Worm (Caenorhabditis elegans) whole organism, young adult: Measurements from ENCODE around the gene C53A3.4.
"Not testable (repeated sequence)": the region's sequence is repeated elsewhere in the genome, so short reads cannot be mapped to it uniquely, and the experiment has no call there.

ENCODE experiments used
- B0019.2 ChIP-seq: fragments of 200-800 bp; sonication (Bioruptor generic); conservative IDR thresholded peaks from 2 replicates; pipeline ENCODE4 v1.3.6; 2022; ENCODE audit warnings: missing genetic modification reagents, missing genetic modification characterization, missing compliant biosample characterization
- C06A6.2 ChIP-seq: fragments of 200-800 bp; sonication (Bioruptor generic); conservative IDR thresholded peaks from 2 replicates; pipeline ENCODE4 v1.3.6; 2022; ENCODE audit warnings: missing genetic modification characterization, missing compliant biosample characterization
- C17E4.6 ChIP-seq: fragments of 200-800 bp; sonication (Bioruptor generic); IDR thresholded peaks from 2 replicates; pipeline ENCODE4 v1.3.6; 2022; ENCODE audit warnings: missing genetic modification reagents, missing genetic modification characterization, missing compliant biosample characterization
- D2030.7 ChIP-seq: fragments of 200-800 bp; sonication (Bioruptor generic); IDR thresholded peaks from 2 replicates; pipeline ENCODE4 v1.3.6; 2022; ENCODE audit warnings: missing genetic modification reagents, missing genetic modification characterization, missing compliant biosample characterization
- F33H1.4 ChIP-seq: fragments of 200-800 bp; sonication (Bioruptor generic); IDR thresholded peaks from 2 replicates; pipeline ENCODE4 v1.3.6; 2022; ENCODE audit warnings: missing genetic modification reagents, missing genetic modification characterization, missing compliant biosample characterization
- F39B2.1 ChIP-seq: fragments of 200-800 bp; sonication (Bioruptor generic); IDR thresholded peaks from 2 replicates; pipeline ENCODE4 v1.3.6; 2022; ENCODE audit warnings: missing genetic modification reagents, missing genetic modification characterization, missing compliant biosample characterization
- F49E8.2 ChIP-seq: sonication (generic microtip); optimal IDR thresholded peaks from 3 replicates; lab custom pipeline; 2017; ENCODE audit warnings: missing genetic modification characterization, mild to moderate bottlenecking, missing compliant biosample characterization, antibody characterized with exemption, moderate library complexity; ENCODE audit not compliant: insufficient read depth
- F57C9.4 ChIP-seq: sonication (generic microtip); optimal IDR thresholded peaks from 2 replicates; lab custom pipeline; 2017; ENCODE audit warnings: mild to moderate bottlenecking, missing genetic modification characterization, missing compliant biosample characterization
- K11D2.4 ChIP-seq: fragments of 200-800 bp; sonication (Bioruptor generic); IDR thresholded peaks from 2 replicates; pipeline ENCODE4 v1.3.6; 2022; ENCODE audit warnings: missing genetic modification reagents, missing genetic modification characterization, missing compliant biosample characterization
- Y53G8AR.9 ChIP-seq: fragments of 200-800 bp; sonication (Bioruptor generic); conservative IDR thresholded peaks from 2 replicates; pipeline ENCODE4 v1.3.6; 2022; ENCODE audit warnings: missing genetic modification reagents, missing genetic modification characterization, missing compliant biosample characterization
- Y67H2A.10 ChIP-seq: fragments of 200-800 bp; sonication (Bioruptor generic); conservative IDR thresholded peaks from 2 replicates; pipeline ENCODE4 v1.3.6; 2022; ENCODE audit warnings: missing genetic modification reagents, missing genetic modification characterization, missing compliant biosample characterization
- Y95B8A.8 ChIP-seq: fragments of 200-800 bp; sonication (Bioruptor generic); IDR thresholded peaks from 2 replicates; pipeline ENCODE4 v1.3.6; 2022; ENCODE audit warnings: missing genetic modification reagents, missing genetic modification characterization, missing compliant biosample characterization
- ZK185.1 ChIP-seq: sonication (generic microtip); optimal IDR thresholded peaks from 2 replicates; lab custom pipeline; 2016; ENCODE audit warnings: mild to moderate bottlenecking, missing genetic modification characterization, missing compliant biosample characterization; ENCODE audit not compliant: poor library complexity, severe bottlenecking
- aptf-2 ChIP-seq: fragments of 200-800 bp; sonication (Bioruptor generic); conservative IDR thresholded peaks from 2 replicates; pipeline ENCODE4 v1.3.6; 2022; ENCODE audit warnings: missing genetic modification reagents, missing genetic modification characterization, missing compliant biosample characterization
- attf-3 ChIP-seq: fragments of 200-800 bp; sonication (Bioruptor generic); conservative IDR thresholded peaks from 2 replicates; pipeline ENCODE4 v1.3.6; 2022; ENCODE audit warnings: missing genetic modification reagents, missing genetic modification characterization, missing compliant biosample characterization
- attf-5 ChIP-seq: fragments of 200-800 bp; sonication (Bioruptor generic); optimal IDR thresholded peaks from 2 replicates; lab custom pipeline; 2018; ENCODE audit warnings: mild to moderate bottlenecking, missing genetic modification characterization, missing compliant biosample characterization
- attf-6 ChIP-seq: fragments of 200-800 bp; sonication (Bioruptor generic); IDR thresholded peaks from 2 replicates; pipeline ENCODE4 v1.3.6; 2022; ENCODE audit warnings: missing genetic modification reagents, missing genetic modification characterization, missing compliant biosample characterization
- cebp-1 ChIP-seq, 2 experiments: fragments of 200-800 bp in 1 of 2; sonication (Bioruptor generic) in 1 of 2; sonication (generic microtip) in 1 of 2; IDR thresholded peaks in 1 of 2; optimal IDR thresholded peaks in 1 of 2; 2 replicates each; pipeline versions ENCODE4 v1.3.6 to Lab custom; 2017 to 2022; ENCODE audit warnings: missing compliant biosample characterization in 2 of 2, missing genetic modification characterization in 2 of 2, mild to moderate bottlenecking in 1 of 2, missing genetic modification reagents in 1 of 2, moderate library complexity in 1 of 2
- ceh-100 ChIP-seq: fragments of 200-800 bp; sonication (Bioruptor generic); IDR thresholded peaks from 2 replicates; pipeline ENCODE4 v1.3.6; 2022; ENCODE audit warnings: missing genetic modification reagents, missing genetic modification characterization, missing compliant biosample characterization
- ceh-40 ChIP-seq: fragments of 200-800 bp; sonication (Bioruptor generic); IDR thresholded peaks from 2 replicates; pipeline ENCODE4 v1.3.6; 2022; ENCODE audit warnings: missing genetic modification characterization, missing compliant biosample characterization
- ceh-91 ChIP-seq: fragments of 200-800 bp; sonication (Bioruptor generic); IDR thresholded peaks from 2 replicates; pipeline ENCODE4 v1.3.6; 2022; ENCODE audit warnings: missing genetic modification reagents, missing genetic modification characterization, missing compliant biosample characterization
- dox-1 ChIP-seq: fragments of 200-800 bp; sonication (Bioruptor generic); IDR thresholded peaks from 2 replicates; pipeline ENCODE4 v1.3.6; 2022; ENCODE audit warnings: missing genetic modification reagents, missing genetic modification characterization, missing compliant biosample characterization
- egl-18 ChIP-seq: fragments of 200-800 bp; sonication (Bioruptor generic); IDR thresholded peaks from 2 replicates; pipeline ENCODE4 v1.3.6; 2022; ENCODE audit warnings: missing genetic modification reagents, missing genetic modification characterization, missing compliant biosample characterization
- egl-44 ChIP-seq: fragments of 200-800 bp; sonication (Bioruptor generic); IDR thresholded peaks from 2 replicates; pipeline ENCODE4 v1.3.6; 2022; ENCODE audit warnings: missing genetic modification reagents, missing genetic modification characterization, missing compliant biosample characterization
- egrh-3 ChIP-seq: fragments of 200-800 bp; sonication (Bioruptor generic); IDR thresholded peaks from 2 replicates; pipeline ENCODE4 v1.3.6; 2022; ENCODE audit warnings: missing genetic modification reagents, missing genetic modification characterization, missing compliant biosample characterization
- ekl-4 ChIP-seq: fragments of 200-800 bp; sonication (Bioruptor generic); IDR thresholded peaks from 2 replicates; pipeline ENCODE4 v1.3.6; 2022; ENCODE audit warnings: missing genetic modification reagents, missing genetic modification characterization, missing compliant biosample characterization
- hmg-1.2 ChIP-seq: fragments of 200-800 bp; sonication (Bioruptor generic); IDR thresholded peaks from 2 replicates; pipeline ENCODE4 v1.3.6; 2022; ENCODE audit warnings: missing genetic modification reagents, missing genetic modification characterization, missing compliant biosample characterization
- lin-26 ChIP-seq: fragments of 200-800 bp; sonication (Bioruptor generic); IDR thresholded peaks from 2 replicates; pipeline ENCODE4 v1.3.6; 2022; ENCODE audit warnings: missing genetic modification reagents, missing genetic modification characterization, missing compliant biosample characterization
- lin-40 ChIP-seq: sonication (generic microtip); optimal IDR thresholded peaks from 2 replicates; lab custom pipeline; 2016; ENCODE audit warnings: missing genetic modification characterization, mild to moderate bottlenecking, missing compliant biosample characterization, missing genotype, missing genetic modification reagents
- madf-6 ChIP-seq: fragments of 200-800 bp; sonication (Bioruptor generic); IDR thresholded peaks from 2 replicates; pipeline ENCODE4 v1.3.6; 2022; ENCODE audit warnings: missing genetic modification reagents, missing genetic modification characterization, missing compliant biosample characterization
- mcd-1 ChIP-seq: fragments of 200-800 bp; sonication (Bioruptor generic); IDR thresholded peaks from 2 replicates; pipeline ENCODE4 v1.3.6; 2022; ENCODE audit warnings: missing genetic modification reagents, missing genetic modification characterization, missing compliant biosample characterization
- nfyb-1 ChIP-seq: fragments of 200-800 bp; sonication (Bioruptor generic); IDR thresholded peaks from 2 replicates; pipeline ENCODE4 v1.3.6; 2022; ENCODE audit warnings: missing genetic modification reagents, missing genetic modification characterization, missing compliant biosample characterization
- nhr-80 ChIP-seq: sonication (generic microtip); optimal IDR thresholded peaks from 2 replicates; lab custom pipeline; 2016; ENCODE audit warnings: missing genetic modification characterization, missing compliant biosample characterization
- pbrm-1 ChIP-seq: fragments of 200-800 bp; sonication (Bioruptor generic); IDR thresholded peaks from 2 replicates; pipeline ENCODE4 v1.3.6; 2022; ENCODE audit warnings: missing genetic modification reagents, missing genetic modification characterization, missing compliant biosample characterization
- rcor-1 ChIP-seq: fragments of 200-800 bp; sonication (Bioruptor generic); IDR thresholded peaks from 2 replicates; pipeline ENCODE4 v1.3.6; 2022; ENCODE audit warnings: missing genetic modification reagents, missing genetic modification characterization, missing compliant biosample characterization
- sea-2 ChIP-seq: fragments of 200-800 bp; sonication (Bioruptor generic); IDR thresholded peaks from 2 replicates; pipeline ENCODE4 v1.3.6; 2022; ENCODE audit warnings: missing genetic modification characterization, missing compliant biosample characterization
- snpc-3.4 ChIP-seq: sonication (generic microtip); optimal IDR thresholded peaks from 2 replicates; lab custom pipeline; 2017; ENCODE audit warnings: missing genetic modification characterization, mild to moderate bottlenecking, missing compliant biosample characterization, antibody characterized with exemption, moderate library complexity, missing genotype, missing genetic modification reagents
- tbp1 ChIP-seq: fragments of 200-800 bp; sonication (Bioruptor generic); optimal IDR thresholded peaks from 2 replicates; lab custom pipeline; 2018; ENCODE audit warnings: mild to moderate bottlenecking, missing genetic modification characterization, missing compliant biosample characterization
- ztf-18 ChIP-seq: sonication (generic microtip); optimal IDR thresholded peaks from 2 replicates; lab custom pipeline; 2016; ENCODE audit warnings: missing genotype, mild to moderate bottlenecking, missing genetic modification characterization, missing compliant biosample characterization
- ztf-25 ChIP-seq: fragments of 200-800 bp; sonication (Bioruptor generic); IDR thresholded peaks from 2 replicates; pipeline ENCODE4 v1.3.6; 2022; ENCODE audit warnings: missing genetic modification reagents, missing genetic modification characterization, missing compliant biosample characterization
- ztf-28 ChIP-seq: fragments of 200-800 bp; sonication (Bioruptor generic); IDR thresholded peaks from 2 replicates; pipeline ENCODE4 v1.3.6; 2022; ENCODE audit warnings: missing genetic modification reagents, missing genetic modification characterization, missing compliant biosample characterization
- ztf-6 ChIP-seq: fragments of 200-800 bp; sonication (Bioruptor generic); IDR thresholded peaks from 2 replicates; pipeline ENCODE4 v1.3.6; 2022; ENCODE audit warnings: missing genetic modification reagents, missing genetic modification characterization, missing compliant biosample characterization

Gene C53A3.4

DNA sequence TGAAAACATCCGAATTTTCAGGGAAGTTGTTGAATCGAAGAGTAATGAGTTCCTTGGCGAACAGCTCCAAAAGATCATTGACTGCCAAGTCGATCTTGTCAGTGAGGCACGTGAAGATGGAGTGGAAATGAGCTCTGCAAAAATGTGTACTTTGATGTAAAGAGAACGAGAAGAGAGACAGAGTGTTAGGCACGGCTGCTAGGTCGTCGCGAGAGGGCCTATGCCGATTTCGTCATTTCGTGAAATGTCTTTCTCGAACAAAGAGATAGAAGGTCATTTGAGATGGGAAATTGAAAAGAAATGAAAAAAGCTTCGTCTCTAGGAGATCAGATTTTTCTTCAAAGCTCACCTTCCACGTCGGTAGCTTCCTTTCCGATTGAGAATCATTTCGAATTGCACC is 21.3 kb upstream of the C53A3.4 start:
- no peak for TF ChIP-seq ZK185.1
- peak; percentile 17 for TF ChIP-seq F57C9.4 (tag; lab: Kevin White, UChicago)
- TF ChIP-seq cebp-1 (GFP tag; IDR thresholded peaks at IDR 0.05; lab: Robert Waterston, UW) = no peak
- TF ChIP-seq cebp-1 (tag; optimal IDR thresholded peaks at IDR 0.05; lab: Kevin White, UChicago) = peak; percentile 77
- TF ChIP-seq, all 124 proteins: peak for 2

DNA sequence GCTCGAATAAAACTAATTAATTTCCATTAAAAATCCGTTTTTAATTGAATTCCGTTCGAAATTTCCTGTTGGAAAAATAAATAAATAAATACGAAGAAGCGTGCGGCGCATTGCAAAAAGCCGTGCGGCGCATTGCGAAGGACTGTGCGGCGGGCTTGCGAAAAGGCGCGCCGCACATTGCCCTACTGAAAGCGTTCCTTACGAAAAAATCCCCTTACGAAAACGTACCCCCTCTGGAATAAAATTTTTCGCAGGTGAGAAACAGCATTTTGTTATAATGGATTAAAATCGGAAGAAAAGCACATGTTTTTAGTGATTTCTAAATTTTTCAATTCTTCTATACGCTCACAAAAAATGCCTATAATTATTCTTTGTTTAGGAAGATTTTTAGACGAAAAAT is 19.5 kb upstream of the C53A3.4 start:
- TF ChIP-seq hmg-1.2 (GFP tag; lab: Robert Waterston, UW) = peak; percentile 46
- peak; percentile 85 for TF ChIP-seq mcd-1 (GFP tag; lab: Robert Waterston, UW)
- 0 out of 2 replicates have a peak, but pooled peaks have one; percentile 68 for TF ChIP-seq ztf-28 (GFP tag; lab: Robert Waterston, UW)
- peak; percentile 46; the same call in 1 of the 2 replicates for TF ChIP-seq cebp-1 (GFP tag; IDR thresholded peaks at IDR 0.05; lab: Robert Waterston, UW)
- not testable (repeated sequence) for TF ChIP-seq cebp-1 (tag; optimal IDR thresholded peaks at IDR 0.05; lab: Kevin White, UChicago)
- TF ChIP-seq madf-6 (GFP tag; lab: Robert Waterston, UW) = peak; percentile 54
- TF ChIP-seq egrh-3 = 0 out of 2 replicates have a peak, but pooled peaks have one; percentile 37
- TF ChIP-seq attf-3 (GFP tag; lab: Robert Waterston, UW) = 0 out of 2 replicates have a peak, but pooled peaks have one; percentile 47
- 0 out of 2 replicates have a peak, but pooled peaks have one; percentile 22 for TF ChIP-seq ceh-91 (GFP tag; lab: Robert Waterston, UW)
- TF ChIP-seq dox-1 = peak; percentile 93
- TF ChIP-seq nfyb-1 (GFP tag; lab: Robert Waterston, UW) = peak; percentile 84
- TF ChIP-seq ceh-100 (GFP tag; lab: Robert Waterston, UW) = peak; percentile 85
- 0 out of 2 replicates have a peak, but pooled peaks have one; percentile 17 for TF ChIP-seq Y67H2A.10 (GFP tag; lab: Robert Waterston, UW)
- peak; percentile 37; the same call in 1 of the 2 replicates for TF ChIP-seq Y53G8AR.9
- 0 out of 2 replicates have a peak, but pooled peaks have one; percentile 14 for TF ChIP-seq K11D2.4 (GFP tag; lab: Robert Waterston, UW)
- TF ChIP-seq pbrm-1 (GFP tag; lab: Robert Waterston, UW) = peak; percentile 59; the same call in 1 of the 2 replicates
- TF ChIP-seq C06A6.2 = peak; percentile 97
- peak; percentile 41; the same call in 1 of the 2 replicates for TF ChIP-seq Y95B8A.8 (GFP tag; lab: Robert Waterston, UW)
- TF ChIP-seq rcor-1 (GFP tag; lab: Robert Waterston, UW) = peak; percentile 26; the same call in 1 of the 2 replicates
- TF ChIP-seq D2030.7 = peak; percentile 53; the same call in 1 of the 2 replicates
- TF ChIP-seq egl-44 (GFP tag; lab: Robert Waterston, UW) = peak; percentile 39; the same call in 1 of the 2 replicates
- TF ChIP-seq F33H1.4 (GFP tag; lab: Robert Waterston, UW) = peak; percentile 42; the same call in 1 of the 2 replicates

DNA sequence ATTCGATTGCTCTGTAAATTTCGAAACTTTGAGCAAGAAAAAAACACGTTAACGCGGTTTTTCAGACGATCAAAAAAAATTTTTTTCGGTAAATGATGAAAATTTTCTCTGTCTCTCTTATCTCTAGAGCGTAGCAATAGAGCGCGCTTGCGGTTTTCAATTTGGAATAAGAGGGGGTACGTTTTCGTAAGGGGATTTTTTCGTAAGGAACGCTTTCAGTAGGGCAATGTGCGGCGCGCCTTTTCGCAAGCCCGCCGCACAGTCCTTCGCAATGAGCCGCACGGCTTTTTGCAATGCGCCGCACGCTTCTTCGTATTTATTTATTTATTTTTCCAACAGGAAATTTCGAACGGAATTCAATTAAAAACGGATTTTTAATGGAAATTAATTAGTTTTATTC is 18.3 kb upstream of the C53A3.4 start, which contains the start of gene F44E7.4:
Gene F44E7.4, minus strand, starts transcription at position 13 of the 400 bp plus-strand sequence.
- TF ChIP-seq attf-6 (GFP tag; lab: Robert Waterston, UW) (peak; percentile 77), hmg-1.2 (GFP tag; lab: Robert Waterston, UW) (peak; percentile 96), nhr-80 (peak; percentile 19), egl-18 (GFP tag; lab: Robert Waterston, UW) (0 out of 2 replicates have a peak, but pooled peaks have one; percentile 73), snpc-3.4 (tag; lab: Kevin White, UChicago) (peak; percentile 29), C06A6.2 (peak; percentile 99), attf-5 (GFP tag; lab: Kevin White, UChicago) (peak; percentile 37), K11D2.4 (GFP tag; lab: Robert Waterston, UW) (peak; percentile 83), tbp1 (GFP tag; lab: Kevin White, UChicago) (peak; percentile 49), egrh-3 (peak; percentile 85), B0019.2 (peak; percentile 88), lin-26 (GFP tag; lab: Robert Waterston, UW) (peak; percentile 86), F39B2.1 (GFP tag; lab: Robert Waterston, UW) (peak; percentile 71; the same call in 1 of the 2 replicates), sea-2 (GFP tag; lab: Robert Waterston, UW) (0 out of 2 replicates have a peak, but pooled peaks have one; percentile 25), ztf-6 (GFP tag; lab: Robert Waterston, UW) (peak; percentile 85), ztf-25 (GFP tag; lab: Robert Waterston, UW) (peak; percentile 77), attf-3 (GFP tag; lab: Robert Waterston, UW) (peak; percentile 82), C17E4.6 (GFP tag; lab: Robert Waterston, UW) (peak; percentile 89), aptf-2 (peak; percentile 65; the same call in 1 of the 2 replicates), lin-40 (tag; lab: Kevin White, UChicago) (peak; percentile 43), ekl-4 (GFP tag; lab: Robert Waterston, UW) (peak; percentile 93), ceh-40 (0 out of 2 replicates have a peak, but pooled peaks have one; percentile 40), nfyb-1 (GFP tag; lab: Robert Waterston, UW) (peak; percentile 95), dox-1 (peak; percentile 98), F49E8.2 (tag; lab: Kevin White, UChicago) (peak; percentile 56), ztf-18 (tag; lab: Kevin White, UChicago) (peak; percentile 28)
